Fruit fly (Drosophila melanogaster) whole organism, prepupa: ENCODE results near the gene CG6000.
A peak's percentile ranks its signal among the peaks of the same experiment; 100 is the strongest.

Source experiments
- CG10631 ChIP-seq: fragments of 200-800 bp; sonication (Bioruptor generic); optimal IDR thresholded peaks from 2 replicates; lab custom pipeline; 2016; ENCODE audit warnings: missing biosample characterization, missing genetic modification characterization
- CG11294 ChIP-seq: fragments of 200-800 bp; sonication (Bioruptor generic); IDR thresholded peaks from 2 replicates; pipeline ENCODE4 v1.3.6; 2022; ENCODE audit warnings: missing biosample characterization, missing genetic modification characterization
- CG11762 ChIP-seq: fragments of 200-800 bp; sonication (Bioruptor generic); optimal IDR thresholded peaks from 3 replicates; lab custom pipeline; 2016; ENCODE audit warnings: missing biosample characterization, missing genetic modification characterization; ENCODE audit not compliant: insufficient read depth
- CG11902 ChIP-seq: fragments of 200-800 bp; sonication (Bioruptor generic); optimal IDR thresholded peaks from 3 replicates; lab custom pipeline; 2016; ENCODE audit warnings: missing biosample characterization, missing genetic modification characterization
- CG15336 ChIP-seq: fragments of 200-800 bp; sonication (Bioruptor generic); IDR thresholded peaks from 2 replicates; pipeline ENCODE4 v1.3.6; 2022; ENCODE audit warnings: missing biosample characterization, missing genetic modification characterization
- CG1621 ChIP-seq: fragments of 200-800 bp; sonication (Bioruptor generic); optimal IDR thresholded peaks from 3 replicates; lab custom pipeline; 2018; ENCODE audit warnings: missing biosample characterization, mild to moderate bottlenecking, missing genetic modification characterization
- CG31627 ChIP-seq: fragments of 200-800 bp; sonication (Bioruptor generic); optimal IDR thresholded peaks from 3 replicates; lab custom pipeline; 2016; ENCODE audit warnings: missing biosample characterization, missing genetic modification characterization
- CG32006 ChIP-seq: fragments of 200-800 bp; sonication (Bioruptor generic); optimal IDR thresholded peaks from 3 replicates; lab custom pipeline; 2017; ENCODE audit warnings: missing biosample characterization, mild to moderate bottlenecking, missing genetic modification characterization
- CG34406 ChIP-seq: fragments of 200-800 bp; sonication (Bioruptor generic); optimal IDR thresholded peaks from 3 replicates; lab custom pipeline; 2016; ENCODE audit warnings: missing biosample characterization, missing genetic modification characterization
- CG3919 ChIP-seq: fragments of 200-800 bp; sonication (Bioruptor generic); optimal IDR thresholded peaks from 3 replicates; lab custom pipeline; 2016; ENCODE audit warnings: missing biosample characterization, missing genetic modification characterization
- CG4318 ChIP-seq: fragments of 200-800 bp; sonication (Bioruptor generic); optimal IDR thresholded peaks from 3 replicates; lab custom pipeline; 2017; ENCODE audit warnings: missing biosample characterization, mild to moderate bottlenecking, missing genetic modification characterization
- CG6276 ChIP-seq: fragments of 200-800 bp; sonication (Bioruptor generic); optimal IDR thresholded peaks from 2 replicates; lab custom pipeline; 2017; ENCODE audit warnings: missing biosample characterization, mild to moderate bottlenecking, missing genetic modification characterization
- CG6808 ChIP-seq: fragments of 200-800 bp; sonication (Bioruptor generic); optimal IDR thresholded peaks from 3 replicates; lab custom pipeline; 2017; ENCODE audit warnings: missing biosample characterization, missing genetic modification characterization, mild to moderate bottlenecking, moderate library complexity, missing genetic modification reagents
- CG6854 ChIP-seq: fragments of 200-800 bp; sonication (Bioruptor generic); optimal IDR thresholded peaks from 2 replicates; lab custom pipeline; 2017; ENCODE audit warnings: missing biosample characterization, mild to moderate bottlenecking, missing genetic modification characterization
- CG7368 ChIP-seq: fragments of 200-800 bp; sonication (Bioruptor generic); optimal IDR thresholded peaks from 3 replicates; lab custom pipeline; 2016; ENCODE audit warnings: missing biosample characterization, missing genetic modification characterization
- CG8319 ChIP-seq: fragments of 200-800 bp; sonication (Bioruptor generic); optimal IDR thresholded peaks from 3 replicates; lab custom pipeline; 2016; ENCODE audit warnings: missing biosample characterization, missing genetic modification characterization
- CG8632 ChIP-seq: fragments of 200-800 bp; sonication (Bioruptor generic); optimal IDR thresholded peaks from 3 replicates; lab custom pipeline; 2016; ENCODE audit warnings: missing biosample characterization, missing genetic modification characterization
- Eip75B ChIP-seq: fragments of 200-800 bp; sonication (Bioruptor generic); optimal IDR thresholded peaks from 3 replicates; lab custom pipeline; 2016; ENCODE audit warnings: missing biosample characterization, missing genetic modification characterization
- Eip78C ChIP-seq: fragments of 200-800 bp; sonication (Bioruptor generic); peaks from one replicate; lab custom pipeline; 2016; ENCODE audit warnings: missing biosample characterization, missing genetic modification characterization
- Ets21C ChIP-seq: fragments of 200-800 bp; sonication (Bioruptor generic); optimal IDR thresholded peaks from 3 replicates; lab custom pipeline; 2016; ENCODE audit warnings: missing biosample characterization, missing genetic modification characterization
- Ets96B ChIP-seq: fragments of 200-800 bp; optimal IDR thresholded peaks from 2 replicates; lab custom pipeline; 2019; ENCODE audit warnings: missing biosample characterization, mild to moderate bottlenecking, missing genetic modification characterization, moderate library complexity
- Gug ChIP-seq: fragments of 200-800 bp; sonication (Bioruptor generic); IDR thresholded peaks from 2 replicates; pipeline ENCODE4 v1.3.6; 2022; ENCODE audit warnings: missing biosample characterization, missing genetic modification characterization
- Hr38 ChIP-seq: sonication (Bioruptor generic); optimal IDR thresholded peaks from 2 replicates; lab custom pipeline; 2016; ENCODE audit warnings: missing biosample characterization, missing genetic modification characterization
- Hr4 ChIP-seq: fragments of 200-800 bp; sonication (Bioruptor generic); optimal IDR thresholded peaks from 3 replicates; lab custom pipeline; 2016; ENCODE audit warnings: missing biosample characterization, missing genetic modification characterization
- Lpt ChIP-seq: fragments of 200-800 bp; sonication (Bioruptor generic); optimal IDR thresholded peaks from 3 replicates; lab custom pipeline; 2016; ENCODE audit warnings: missing biosample characterization, missing genetic modification characterization
- Sox102F ChIP-seq: fragments of 200-800 bp; sonication (Bioruptor generic); optimal IDR thresholded peaks from 2 replicates; lab custom pipeline; 2016; ENCODE audit warnings: missing biosample characterization, mild to moderate bottlenecking, missing genetic modification characterization
- Sox14 ChIP-seq: fragments of 200-800 bp; sonication (Bioruptor generic); optimal IDR thresholded peaks from 3 replicates; lab custom pipeline; 2016; ENCODE audit warnings: missing biosample characterization, missing genetic modification characterization
- Sox15 ChIP-seq: fragments of 200-800 bp; sonication (Bioruptor generic); optimal IDR thresholded peaks from 3 replicates; lab custom pipeline; 2016; ENCODE audit warnings: missing biosample characterization, missing genetic modification characterization
- achi ChIP-seq: fragments of 200-800 bp; sonication (Bioruptor generic); optimal IDR thresholded peaks from 3 replicates; lab custom pipeline; 2016; ENCODE audit warnings: missing biosample characterization, missing genetic modification characterization
- acj6 ChIP-seq: fragments of 200-800 bp; sonication (Bioruptor generic); optimal IDR thresholded peaks from 3 replicates; lab custom pipeline; 2016; ENCODE audit warnings: missing biosample characterization, missing genetic modification characterization
- dac ChIP-seq: fragments of 200-800 bp; sonication (Bioruptor generic); optimal IDR thresholded peaks from 2 replicates; lab custom pipeline; 2017; ENCODE audit warnings: missing biosample characterization, mild to moderate bottlenecking, missing genetic modification characterization
- dsx ChIP-seq: fragments of 200-800 bp; optimal IDR thresholded peaks from 3 replicates; lab custom pipeline; 2019; ENCODE audit warnings: missing biosample characterization, mild to moderate bottlenecking, missing genetic modification characterization, moderate library complexity; ENCODE audit not compliant: poor library complexity, severe bottlenecking
- eg ChIP-seq: fragments of 200-800 bp; sonication (Bioruptor generic); IDR thresholded peaks from 3 replicates; pipeline ENCODE4 v1.3.6; 2022; ENCODE audit warnings: missing biosample characterization, missing genetic modification characterization
- esn ChIP-seq: fragments of 200-800 bp; sonication (Bioruptor generic); optimal IDR thresholded peaks from 2 replicates; lab custom pipeline; 2016; ENCODE audit warnings: missing biosample characterization, mild to moderate bottlenecking, missing genetic modification characterization, moderate library complexity
- fd59A ChIP-seq: fragments of 200-800 bp; sonication (Bioruptor generic); optimal IDR thresholded peaks from 2 replicates; lab custom pipeline; 2017; ENCODE audit warnings: missing biosample characterization, mild to moderate bottlenecking, missing genetic modification characterization, missing genetic modification reagents
- fkh ChIP-seq: fragments of 200-800 bp; sonication (Bioruptor generic); optimal IDR thresholded peaks from 3 replicates; lab custom pipeline; 2017; ENCODE audit warnings: missing biosample characterization, mild to moderate bottlenecking, missing genetic modification characterization, moderate library complexity
- lz ChIP-seq: fragments of 200-800 bp; sonication (Bioruptor generic); optimal IDR thresholded peaks from 3 replicates; lab custom pipeline; 2016; ENCODE audit warnings: missing biosample characterization, missing genetic modification characterization
- net ChIP-seq: fragments of 200-800 bp; sonication (Bioruptor generic); optimal IDR thresholded peaks from 3 replicates; lab custom pipeline; 2016; ENCODE audit warnings: missing biosample characterization, missing genetic modification characterization
- pdm3 ChIP-seq: fragments of 200-800 bp; sonication (Bioruptor generic); optimal IDR thresholded peaks from 3 replicates; lab custom pipeline; 2016; ENCODE audit warnings: missing biosample characterization, missing genetic modification characterization
- salr ChIP-seq, 2 experiments: fragments of 200-800 bp; sonication (Bioruptor generic); optimal IDR thresholded peaks; 3 replicates each; lab custom pipeline; 2016 to 2018; ENCODE audit warnings: missing biosample characterization in 2 of 2, missing genetic modification characterization in 2 of 2, mild to moderate bottlenecking in 1 of 2
- spab ChIP-seq: fragments of 200-800 bp; sonication (Bioruptor generic); optimal IDR thresholded peaks from 2 replicates; lab custom pipeline; 2017; ENCODE audit warnings: missing biosample characterization, mild to moderate bottlenecking, missing genetic modification characterization, missing genetic modification reagents
- ss ChIP-seq, 2 experiments: fragments of 200-800 bp; sonication (Bioruptor generic); optimal IDR thresholded peaks; 2 replicates in 1 of 2; 3 replicates in 1 of 2; lab custom pipeline; 2017 to 2018; ENCODE audit warnings: mild to moderate bottlenecking in 2 of 2, missing biosample characterization in 2 of 2, missing genetic modification characterization in 2 of 2, moderate library complexity in 1 of 2
- svp ChIP-seq: fragments of 200-800 bp; sonication (Bioruptor generic); peaks from one replicate; lab custom pipeline; 2016; ENCODE audit warnings: missing biosample characterization, missing genetic modification characterization

The CG6000 gene

DNA sequence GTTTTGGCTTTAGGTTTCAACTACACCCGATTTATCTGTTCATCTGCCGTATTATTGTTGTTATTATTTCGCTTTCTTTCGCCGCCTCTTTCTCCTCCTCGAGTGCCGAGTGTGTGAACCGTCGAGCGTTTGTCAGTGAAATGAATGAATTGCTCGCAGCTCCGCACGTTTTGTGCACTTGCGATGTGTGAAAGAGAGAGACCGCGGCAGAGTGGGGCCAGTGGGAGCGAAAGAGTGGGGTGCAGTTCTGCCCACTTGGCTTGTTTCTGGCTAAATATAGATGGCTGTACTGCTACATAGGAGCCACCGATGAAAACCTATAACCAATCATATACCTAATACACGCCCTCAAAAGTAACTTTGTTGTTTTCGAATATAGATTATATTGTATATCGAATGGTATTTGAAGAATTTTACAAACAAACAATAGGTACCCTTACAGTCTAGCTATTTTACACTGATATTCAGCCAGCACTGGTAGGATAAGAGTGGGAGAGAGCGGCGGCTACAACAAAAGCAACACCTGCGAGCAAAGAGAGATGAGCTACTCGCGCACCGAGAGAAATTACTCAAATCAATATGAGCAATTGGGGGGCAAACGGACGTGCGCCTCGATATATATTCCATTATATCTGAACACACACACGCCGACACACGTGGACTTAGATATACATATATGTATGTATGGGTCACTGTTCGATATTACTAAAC, 47.6 kb upstream of the CG6000 start (continued):
- TF ChIP-seq Lpt (GFP tag; lab: Kevin White, UChicago) (no peak), fd59A (no peak), CG8319 (GFP tag; lab: Kevin White, UChicago) (no peak), CG4318 (GFP tag; lab: Kevin White, UChicago) (no peak), CG34406 (GFP tag; lab: Kevin White, UChicago) (no peak), CG6276 (peak; percentile 41), CG7368 (GFP tag; lab: Kevin White, UChicago) (no peak), net (peak; percentile 24), ss (GFP tag; optimal IDR thresholded peaks at IDR 0.05; lab: Kevin White, UChicago) (peak in 1 of 2 experiments; percentile 26), CG11294 (GFP tag; lab: Robert Waterston, UW) (no peak), CG6854 (GFP tag; lab: Kevin White, UChicago) (peak; percentile 17), CG11762 (GFP tag; lab: Kevin White, UChicago) (no peak), acj6 (GFP tag; lab: Kevin White, UChicago) (no peak), Hr38 (GFP tag; lab: Kevin White, UChicago) (no peak), CG11902 (no peak)

DNA sequence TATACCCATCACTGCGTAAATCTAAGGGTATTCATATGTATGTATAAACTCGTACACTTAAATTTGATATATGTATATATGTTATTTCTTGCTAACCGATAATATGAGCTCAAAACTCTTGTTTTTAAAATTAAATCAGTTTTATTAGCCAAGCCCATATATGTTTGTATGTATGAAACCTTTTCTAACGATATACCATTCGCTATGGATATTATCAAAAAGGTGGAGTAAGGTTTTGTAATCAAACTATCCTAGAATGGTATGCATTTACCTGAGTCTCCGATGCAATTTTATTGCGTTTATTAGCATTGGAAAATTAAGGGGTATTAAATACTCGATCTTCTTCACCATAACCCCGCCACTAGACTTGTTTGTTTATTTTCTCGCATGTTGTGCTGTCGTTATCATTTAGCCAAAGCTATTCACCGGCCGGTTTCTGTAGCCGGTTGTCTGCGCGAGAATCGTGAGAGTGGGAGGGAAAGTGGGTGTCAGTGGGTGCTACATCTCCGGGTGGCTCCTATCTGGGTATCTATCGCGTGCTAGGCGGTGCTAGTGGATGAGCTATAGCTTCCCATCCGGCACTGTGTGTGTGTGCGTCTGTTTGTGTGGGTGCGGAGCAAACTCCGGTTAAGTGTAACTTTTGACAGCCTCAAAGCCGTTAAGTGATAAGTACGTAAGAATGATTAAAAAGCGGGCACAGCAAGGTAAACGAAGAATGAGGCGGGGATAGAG, 46.2 kb upstream of the CG6000 start:
- TF ChIP-seq svp (peak; percentile 64), CG3919 (peak; percentile 3), CG15336 (no peak), Eip78C (GFP tag; lab: Kevin White, UChicago) (peak; percentile 67), Sox102F (GFP tag; lab: Kevin White, UChicago) (no peak), Hr4 (GFP tag; lab: Kevin White, UChicago) (peak; percentile 32), achi (GFP tag; lab: Kevin White, UChicago) (no peak), CG8632 (GFP tag; lab: Kevin White, UChicago) (no peak), Ets96B (tag; lab: Kevin White, UChicago) (no peak), Ets21C (no peak), Hr38 (GFP tag; lab: Kevin White, UChicago) (no peak), pdm3 (GFP tag; lab: Kevin White, UChicago) (peak; percentile 19), CG4318 (GFP tag; lab: Kevin White, UChicago) (no peak), spab (GFP tag; lab: Kevin White, UChicago) (no peak), CG10631 (no peak), CG31627 (GFP tag; lab: Kevin White, UChicago) (no peak), CG32006 (GFP tag; lab: Kevin White, UChicago) (peak; percentile 58), CG11762 (GFP tag; lab: Kevin White, UChicago) (no peak), CG1621 (tag; lab: Kevin White, UChicago) (no peak), eg (0 out of 3 replicates have a peak, but pooled peaks have one; percentile 14), salr (GFP tag; optimal IDR thresholded peaks at IDR 0.05; lab: Kevin White, UChicago) (peak in 1 of 2 experiments; percentile 55), acj6 (GFP tag; lab: Kevin White, UChicago) (no peak), CG6808 (GFP tag; lab: Kevin White, UChicago) (no peak), Sox15 (GFP tag; lab: Kevin White, UChicago) (no peak), Eip75B (GFP tag; lab: Kevin White, UChicago) (peak; percentile 4), ss (GFP tag; optimal IDR thresholded peaks at IDR 0.05; lab: Kevin White, UChicago) (no peak), dac (GFP tag; lab: Kevin White, UChicago) (no peak), esn (GFP tag; lab: Kevin White, UChicago) (no peak), CG6276 (peak; percentile 57), fkh (GFP tag; lab: Kevin White, UChicago) (peak; percentile 71), Sox14 (GFP tag; lab: Kevin White, UChicago) (peak; percentile 1), lz (GFP tag; lab: Kevin White, UChicago) (no peak), Gug (no peak), dsx (GFP tag; lab: Kevin White, UChicago) (no peak)
